Worm (Caenorhabditis elegans): ENCODE measurements around the gene F22B7.3.

ce11 chrIII:8614490-8614889 is 34.2 kb upstream of the F22B7.3 start, which contains the start of gene rha-2:
- TF ChIP-seq dox-1 (GFP tag; IDR thresholded peaks at IDR 0.05) (no peak), ztf-26 (tag; optimal IDR thresholded peaks at IDR 0.05) (no peak), ama-1 (optimal IDR thresholded peaks at IDR 0.05) (no peak), ama-1 (GFP tag; optimal IDR thresholded peaks at IDR 0.05) (no peak), F39B2.1 (GFP tag; IDR thresholded peaks at IDR 0.05) (no peak), nfya-1 (tag; optimal IDR thresholded peaks at IDR 0.05; ENCODE audit: borderline replicate concordance, insufficient read depth) (no peak), dpl-1 (GFP tag; optimal IDR thresholded peaks at IDR 0.05) (no peak), B0019.2 (GFP tag; conservative IDR thresholded peaks at IDR 0.05) (no peak), lin-54 (GFP tag; optimal IDR thresholded peaks at IDR 0.05) (peak; percentile 42), B0261.1 (tag; optimal IDR thresholded peaks at IDR 0.05) (no peak)

Measured in whole organism, young adult.